Fruit fly (Drosophila melanogaster) whole organism, wandering third instar larva: ENCODE results near the gene mkg-p.

Experiments
- CG32264 ChIP-seq: fragments of 200-800 bp; sonication (Bioruptor generic); optimal IDR thresholded peaks from 2 replicates; lab custom pipeline; 2016; ENCODE audit warnings: missing biosample characterization, missing genetic modification characterization
- CG9705 ChIP-seq: fragments of 200-800 bp; sonication (Bioruptor generic); optimal IDR thresholded peaks from 2 replicates; lab custom pipeline; 2018; ENCODE audit warnings: missing biosample characterization, mild to moderate bottlenecking, missing genetic modification characterization
- CrebA ChIP-seq: fragments of 200-800 bp; sonication (Bioruptor generic); optimal IDR thresholded peaks from 2 replicates; lab custom pipeline; 2016; ENCODE audit warnings: missing biosample characterization, mild to moderate bottlenecking, missing genetic modification characterization, borderline replicate concordance
- Dfd ChIP-seq: fragments of >200 bp; optimal IDR thresholded peaks from 2 replicates; lab custom pipeline; 2017; ENCODE audit warnings: missing biosample characterization, missing genetic modification characterization
- GATAd ChIP-seq: sonication (Bioruptor generic); optimal IDR thresholded peaks from 2 replicates; lab custom pipeline; 2016; ENCODE audit warnings: missing biosample characterization, missing genetic modification characterization
- HLH106 ChIP-seq: fragments of 200-800 bp; optimal IDR thresholded peaks from 3 replicates; lab custom pipeline; 2019; ENCODE audit warnings: missing biosample characterization, mild to moderate bottlenecking, missing genetic modification characterization, moderate library complexity
- Hr78 ChIP-seq: fragments of >200 bp; optimal IDR thresholded peaks from 2 replicates; lab custom pipeline; 2017; ENCODE audit warnings: missing biosample characterization, missing genetic modification characterization
- Hr83 ChIP-seq: fragments of 200-300 bp; sonication (Bioruptor generic); optimal IDR thresholded peaks from 2 replicates; lab custom pipeline; 2016; ENCODE audit warnings: missing biosample characterization, mild to moderate bottlenecking, missing genetic modification characterization, moderate library complexity; ENCODE audit not compliant: poor library complexity, severe bottlenecking
- Jra ChIP-seq: sonication (Bioruptor generic); optimal IDR thresholded peaks from 2 replicates; lab custom pipeline; 2016; ENCODE audit warnings: missing biosample characterization, missing genetic modification characterization
- Myc ChIP-seq: fragments of >200 bp; optimal IDR thresholded peaks from 2 replicates; lab custom pipeline; 2017
- N ChIP-seq: fragments of >200 bp; optimal IDR thresholded peaks from 2 replicates; lab custom pipeline; 2018; ENCODE audit warnings: missing biosample characterization, missing external identifiers, missing genetic modification characterization
- OdsH ChIP-seq: fragments of 200-800 bp; sonication (Bioruptor generic); optimal IDR thresholded peaks from 2 replicates; lab custom pipeline; 2016; ENCODE audit warnings: missing biosample characterization, mild to moderate bottlenecking, missing genetic modification characterization
- Rel ChIP-seq, 2 experiments: fragments of 200-800 bp; sonication (Bioruptor generic) in 1 of 2; optimal IDR thresholded peaks; 2 replicates in 1 of 2; 3 replicates in 1 of 2; lab custom pipeline; 2016 to 2019; ENCODE audit warnings: mild to moderate bottlenecking in 2 of 2, missing biosample characterization in 2 of 2, missing genetic modification characterization in 2 of 2, moderate library complexity in 1 of 2
- Sp1 ChIP-seq: fragments of 200-800 bp; sonication (Bioruptor generic); optimal IDR thresholded peaks from 3 replicates; lab custom pipeline; 2019; ENCODE audit warnings: missing biosample characterization, mild to moderate bottlenecking, missing genetic modification characterization, moderate library complexity
- Vsx2 ChIP-seq: fragments of 200-300, 225-300 bp; sonication (Bioruptor generic); optimal IDR thresholded peaks from 2 replicates; lab custom pipeline; 2018; ENCODE audit warnings: missing biosample characterization, missing genetic modification characterization; ENCODE audit not compliant: partially characterized antibody
- br ChIP-seq: fragments of 200-800 bp; sonication (Bioruptor generic); optimal IDR thresholded peaks from 2 replicates; lab custom pipeline; 2016; ENCODE audit warnings: missing biosample characterization, missing genetic modification characterization
- brk ChIP-seq: fragments of 200-800 bp; sonication (Bioruptor generic); optimal IDR thresholded peaks from 2 replicates; lab custom pipeline; 2016; ENCODE audit warnings: missing biosample characterization, mild to moderate bottlenecking, missing genetic modification characterization
- dl ChIP-seq, 2 experiments: fragments of 175-275, 200-275 bp in 1 of 2; fragments of 200-275 bp in 1 of 2; sonication (Bioruptor generic); optimal IDR thresholded peaks; lab custom pipeline; 2018; ENCODE audit warnings: mild to moderate bottlenecking in 2 of 2, missing biosample characterization in 2 of 2, missing genetic modification characterization in 2 of 2, moderate library complexity in 2 of 2; ENCODE audit not compliant: partially characterized antibody in 2 of 2, insufficient read depth in 1 of 2
- dmrt93B ChIP-seq: fragments of 200-800 bp; sonication (Bioruptor generic); optimal IDR thresholded peaks from 2 replicates; lab custom pipeline; 2018; ENCODE audit warnings: missing biosample characterization, mild to moderate bottlenecking, missing genetic modification characterization
- dsf ChIP-seq: sonication (Bioruptor generic); optimal IDR thresholded peaks from 2 replicates; lab custom pipeline; 2016; ENCODE audit warnings: missing biosample characterization, missing genetic modification characterization, borderline replicate concordance
- ey ChIP-seq: fragments of 200-800 bp; sonication (Bioruptor generic); optimal IDR thresholded peaks from 2 replicates; lab custom pipeline; 2016; ENCODE audit warnings: missing biosample characterization, missing genetic modification characterization
- foxo ChIP-seq, 2 experiments: fragments of 200-800 bp; sonication (Bioruptor generic); optimal IDR thresholded peaks; 2 replicates in 1 of 2; 3 replicates in 1 of 2; lab custom pipeline; 2016 to 2017; ENCODE audit warnings: missing biosample characterization in 2 of 2, missing genetic modification characterization in 2 of 2
- fru ChIP-seq: fragments of 200-800 bp; sonication (Bioruptor generic); optimal IDR thresholded peaks from 3 replicates; lab custom pipeline; 2016; ENCODE audit warnings: missing biosample characterization, mild to moderate bottlenecking, missing genetic modification characterization
- h ChIP-seq: fragments of 200-800 bp; sonication (Bioruptor generic); optimal IDR thresholded peaks from 3 replicates; lab custom pipeline; 2016; ENCODE audit warnings: missing biosample characterization, mild to moderate bottlenecking, missing genetic modification characterization
- jim ChIP-seq: fragments of 175-275, 200-325 bp; sonication (Bioruptor generic); optimal IDR thresholded peaks from 2 replicates; lab custom pipeline; 2016; ENCODE audit warnings: missing biosample characterization, mild to moderate bottlenecking, missing genetic modification characterization
- lola ChIP-seq: fragments of >200 bp; optimal IDR thresholded peaks from 2 replicates; lab custom pipeline; 2017; ENCODE audit warnings: missing biosample characterization, missing genetic modification characterization
- pan ChIP-seq: fragments of >200 bp; optimal IDR thresholded peaks from 2 replicates; lab custom pipeline; 2017
- psq ChIP-seq: fragments of 200-800 bp; sonication (Bioruptor generic); optimal IDR thresholded peaks from 3 replicates; lab custom pipeline; 2017; ENCODE audit warnings: missing biosample characterization, mild to moderate bottlenecking, missing genetic modification characterization, moderate library complexity
- sage ChIP-seq: fragments of 200-800 bp; sonication (Bioruptor generic); optimal IDR thresholded peaks from 2 replicates; lab custom pipeline; 2016; ENCODE audit warnings: missing biosample characterization, mild to moderate bottlenecking, missing genetic modification characterization
- sv ChIP-seq: fragments of 200-800 bp; sonication (Bioruptor generic); optimal IDR thresholded peaks from 3 replicates; lab custom pipeline; 2016; ENCODE audit warnings: missing biosample characterization, missing genetic modification characterization
- tai ChIP-seq: sonication (Bioruptor generic); optimal IDR thresholded peaks from 2 replicates; lab custom pipeline; 2016; ENCODE audit warnings: missing biosample characterization, missing genetic modification characterization
- usp ChIP-seq: fragments of >200 bp; optimal IDR thresholded peaks from 2 replicates; lab custom pipeline; 2017; ENCODE audit warnings: missing biosample characterization, missing genetic modification characterization
- woc ChIP-seq: sonication (Bioruptor generic); optimal IDR thresholded peaks from 2 replicates; lab custom pipeline; 2016; ENCODE audit warnings: missing biosample characterization, mild to moderate bottlenecking, missing genetic modification characterization

The mkg-p gene

dm6 chr3L:8421808-8422586 is 16.9 kb upstream of the mkg-p start, which contains the start of gene CG32354:
Gene CG32354 (minus strand): TSS chr3L:8422205.
- TF ChIP-seq GATAd (GFP tag; lab: Kevin White, UChicago), result no peak
- TF ChIP-seq Rel (GFP tag; optimal IDR thresholded peaks at IDR 0.05; lab: Kevin White, UChicago), result no peak
- no peak for TF ChIP-seq Rel (tag; optimal IDR thresholded peaks at IDR 0.05; lab: Kevin White, UChicago)
- no peak for TF ChIP-seq Jra
- no peak for TF ChIP-seq tai (GFP tag; lab: Kevin White, UChicago)
- no peak for TF ChIP-seq br (GFP tag; lab: Kevin White, UChicago)
- TF ChIP-seq Vsx2 (GFP tag; lab: Kevin White, UChicago), result no peak
- TF ChIP-seq Dfd, result no peak
- TF ChIP-seq fru (GFP tag; lab: Kevin White, UChicago), result no peak
- no peak for TF ChIP-seq dmrt93B (GFP tag; lab: Kevin White, UChicago)
- no peak for TF ChIP-seq CrebA
- no peak for TF ChIP-seq sage (GFP tag; lab: Kevin White, UChicago)
- TF ChIP-seq Sp1 (GFP tag; lab: Kevin White, UChicago), result no peak
- TF ChIP-seq CG32264 (GFP tag; lab: Kevin White, UChicago), result no peak
- no peak for TF ChIP-seq CG9705 (GFP tag; lab: Kevin White, UChicago)
- TF ChIP-seq N (GFP tag; lab: Kevin White, UChicago), result no peak
- TF ChIP-seq psq, result no peak
- TF ChIP-seq foxo (GFP tag; optimal IDR thresholded peaks at IDR 0.05; lab: Kevin White, UChicago), result no peak
- TF ChIP-seq h (GFP tag; lab: Kevin White, UChicago), result no peak
- TF ChIP-seq pan (lab: Kevin White, UChicago), result no peak
- no peak for TF ChIP-seq jim (GFP tag; lab: Kevin White, UChicago)

- no peak for TF ChIP-seq Rel (GFP tag; optimal IDR thresholded peaks at IDR 0.05; lab: Kevin White, UChicago)
- no peak for TF ChIP-seq Rel (tag; optimal IDR thresholded peaks at IDR 0.05; lab: Kevin White, UChicago)
- TF ChIP-seq CG32264 (GFP tag; lab: Kevin White, UChicago), result no peak
- no peak for TF ChIP-seq pan (lab: Kevin White, UChicago)
- TF ChIP-seq foxo (GFP tag; optimal IDR thresholded peaks at IDR 0.05; lab: Kevin White, UChicago), result no peak
- no peak for TF ChIP-seq brk (GFP tag; lab: Kevin White, UChicago)
- no peak for TF ChIP-seq usp
- no peak for TF ChIP-seq Jra
- TF ChIP-seq dsf (GFP tag; lab: Kevin White, UChicago), result no peak
- TF ChIP-seq psq, result no peak
- no peak for TF ChIP-seq OdsH
- no peak for TF ChIP-seq N (GFP tag; lab: Kevin White, UChicago)
- TF ChIP-seq tai (GFP tag; lab: Kevin White, UChicago), result no peak
- TF ChIP-seq Hr78 (GFP tag; lab: Kevin White, UChicago), result no peak
- TF ChIP-seq Dfd, result no peak
- TF ChIP-seq, all 38 proteins: peak for 0
Measured at dm6 chr3L:8421361-8421760, 16.3 kb upstream of the mkg-p start.

dm6 chr3L:8419622-8420176 is 14.6 kb upstream of the mkg-p start:
- TF ChIP-seq Vsx2 (GFP tag; lab: Kevin White, UChicago) (no peak), CG32264 (GFP tag; lab: Kevin White, UChicago) (no peak), Myc (lab: Kevin White, UChicago) (no peak), dl (GFP tag; optimal IDR thresholded peaks at IDR 0.05; lab: Kevin White, UChicago; ENCODE audit: insufficient read depth in 1 of 2, partially characterized antibody in 2 of 2) (no peak), h (GFP tag; lab: Kevin White, UChicago) (no peak), GATAd (GFP tag; lab: Kevin White, UChicago) (no peak), lola (GFP tag; lab: Kevin White, UChicago) (no peak), pan (lab: Kevin White, UChicago) (no peak)

- TF ChIP-seq foxo (GFP tag; optimal IDR thresholded peaks at IDR 0.05; lab: Kevin White, UChicago) (no peak), h (GFP tag; lab: Kevin White, UChicago) (no peak), fru (GFP tag; lab: Kevin White, UChicago) (peak; percentile 33), woc (GFP tag; lab: Kevin White, UChicago) (no peak), lola (GFP tag; lab: Kevin White, UChicago) (no peak), Rel (GFP tag; optimal IDR thresholded peaks at IDR 0.05; lab: Kevin White, UChicago) (no peak), Rel (tag; optimal IDR thresholded peaks at IDR 0.05; lab: Kevin White, UChicago) (no peak), sage (GFP tag; lab: Kevin White, UChicago) (no peak), br (GFP tag; lab: Kevin White, UChicago) (peak; percentile 10), Jra (no peak), sv (GFP tag; lab: Kevin White, UChicago) (no peak), Vsx2 (GFP tag; lab: Kevin White, UChicago) (no peak), CrebA (no peak), HLH106 (no peak), brk (GFP tag; lab: Kevin White, UChicago) (no peak), N (GFP tag; lab: Kevin White, UChicago) (no peak), dl (GFP tag; optimal IDR thresholded peaks at IDR 0.05; lab: Kevin White, UChicago; ENCODE audit: insufficient read depth in 1 of 2, partially characterized antibody in 2 of 2) (no peak), Hr83 (GFP tag; lab: Kevin White, UChicago) (no peak), Myc (lab: Kevin White, UChicago) (no peak), dmrt93B (GFP tag; lab: Kevin White, UChicago) (no peak), ey (GFP tag; lab: Kevin White, UChicago) (peak; percentile 40), psq (no peak), CG32264 (GFP tag; lab: Kevin White, UChicago) (no peak)
- TF ChIP-seq, all 38 proteins: peak for 3
Measured at dm6 chr3L:8418984-8419383, 13.9 kb upstream of the mkg-p start.
